Worm (Caenorhabditis elegans) whole organism, midembryonic: Measurements from ENCODE around the gene F41E7.2.

Source experiments
- T22C8.4 ChIP-seq: fragments of 200-800 bp; sonication (Bioruptor generic); IDR thresholded peaks from 2 replicates; pipeline ENCODE4 v1.3.6; 2022; ENCODE audit warnings: missing genetic modification characterization, missing compliant biosample characterization
- cog-1 ChIP-seq: sonication (generic microtip); optimal IDR thresholded peaks from 2 replicates; lab custom pipeline; 2016; ENCODE audit warnings: missing genetic modification characterization, missing compliant biosample characterization
- flt-1 ChIP-seq: fragments of 200-800 bp; sonication (Bioruptor generic); IDR thresholded peaks from 2 replicates; pipeline ENCODE4 v1.3.6; 2022; ENCODE audit warnings: missing genetic modification characterization, missing compliant biosample characterization
- klf-2 ChIP-seq: fragments of 200-800 bp; sonication (Bioruptor generic); conservative IDR thresholded peaks from 2 replicates; pipeline ENCODE4 v1.3.6; 2022; ENCODE audit warnings: missing genetic modification reagents, missing genetic modification characterization, missing compliant biosample characterization
- med-1 ChIP-seq: sonication (generic microtip); optimal IDR thresholded peaks from 2 replicates; lab custom pipeline; 2017; ENCODE audit warnings: missing genetic modification characterization, mild to moderate bottlenecking, missing compliant biosample characterization, antibody characterized with exemption, missing genetic modification reagents; ENCODE audit not compliant: insufficient read depth
- ref-1 ChIP-seq: fragments of 200-800 bp; sonication (Bioruptor generic); conservative IDR thresholded peaks from 2 replicates; pipeline ENCODE4 v1.3.6; 2022; ENCODE audit warnings: missing genetic modification reagents, missing genetic modification characterization, missing compliant biosample characterization
- tab-1 ChIP-seq: fragments of 200-800 bp; sonication (Bioruptor generic); IDR thresholded peaks from 2 replicates; pipeline ENCODE4 v1.3.6; 2022; ENCODE audit warnings: missing genetic modification characterization, missing compliant biosample characterization
- ztf-23 ChIP-seq: fragments of 200-800 bp; sonication (Bioruptor generic); IDR thresholded peaks from 2 replicates; pipeline ENCODE4 v1.3.6; 2022; ENCODE audit warnings: missing genetic modification reagents, missing genetic modification characterization, missing compliant biosample characterization
- ztf-29 ChIP-seq: fragments of 200-800 bp; sonication (Bioruptor generic); IDR thresholded peaks from 2 replicates; pipeline ENCODE4 v1.3.6; 2022; ENCODE audit warnings: missing genetic modification reagents, missing genetic modification characterization, missing compliant biosample characterization

Gene F41E7.2

DNA sequence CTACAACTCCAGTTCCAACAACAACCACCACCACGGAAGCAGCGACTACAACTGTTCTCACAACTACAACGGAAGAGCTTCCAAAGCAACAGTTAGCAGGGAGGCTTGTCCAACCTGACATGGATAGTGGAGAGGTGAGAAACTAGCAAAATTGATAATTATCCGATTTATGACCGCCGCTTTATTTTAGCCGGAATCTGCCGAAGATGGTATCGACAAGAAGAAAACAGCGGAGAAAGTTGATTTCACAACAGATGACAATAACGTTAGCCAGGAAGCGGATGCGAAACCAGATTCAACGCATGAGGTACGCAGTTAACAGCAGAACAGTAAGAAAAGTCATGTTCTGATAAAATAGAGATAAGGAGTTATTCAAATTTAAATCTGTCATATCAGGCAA is 44.9 kb downstream of the F41E7.2 start:
- TF ChIP-seq T22C8.4 (GFP tag; lab: Robert Waterston, UW) = no peak
- TF ChIP-seq klf-2 = no peak
- TF ChIP-seq ref-1 (GFP tag; lab: Robert Waterston, UW) = no peak
- TF ChIP-seq cog-1 (tag; lab: Kevin White, UChicago) = no peak
- TF ChIP-seq tab-1 (GFP tag; lab: Robert Waterston, UW) = no peak
- no peak for TF ChIP-seq med-1
- no peak for TF ChIP-seq ztf-29 (GFP tag; lab: Robert Waterston, UW)
- TF ChIP-seq flt-1 (GFP tag; lab: Robert Waterston, UW) = no peak
- no peak for TF ChIP-seq ztf-23

DNA sequence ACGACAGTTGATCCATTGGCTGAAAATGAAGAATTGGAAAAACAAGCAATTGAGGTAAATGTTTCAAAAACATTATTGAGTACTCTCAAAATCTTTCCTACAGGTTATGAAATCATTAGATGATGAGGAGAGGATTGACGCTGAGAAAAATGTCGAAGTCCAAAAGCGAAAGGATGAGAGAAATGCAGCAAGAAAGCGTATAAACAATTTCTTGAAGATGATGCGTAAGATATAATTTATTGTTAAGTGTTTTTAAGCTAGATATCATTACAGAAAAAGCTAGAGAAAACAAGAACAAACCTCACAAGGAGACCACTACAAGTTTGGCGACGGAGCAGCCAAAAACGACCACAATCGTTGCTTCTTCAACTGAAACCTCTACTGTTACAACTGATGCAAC is 46.2 kb downstream of the F41E7.2 start:
- TF ChIP-seq T22C8.4 (GFP tag; lab: Robert Waterston, UW) = no peak
- no peak for TF ChIP-seq ref-1 (GFP tag; lab: Robert Waterston, UW)
- no peak for TF ChIP-seq ztf-29 (GFP tag; lab: Robert Waterston, UW)
- TF ChIP-seq ztf-23 = no peak
- TF ChIP-seq cog-1 (tag; lab: Kevin White, UChicago) = no peak
- no peak for TF ChIP-seq flt-1 (GFP tag; lab: Robert Waterston, UW)
- no peak for TF ChIP-seq klf-2
- no peak for TF ChIP-seq tab-1 (GFP tag; lab: Robert Waterston, UW)
- TF ChIP-seq med-1 = no peak

DNA sequence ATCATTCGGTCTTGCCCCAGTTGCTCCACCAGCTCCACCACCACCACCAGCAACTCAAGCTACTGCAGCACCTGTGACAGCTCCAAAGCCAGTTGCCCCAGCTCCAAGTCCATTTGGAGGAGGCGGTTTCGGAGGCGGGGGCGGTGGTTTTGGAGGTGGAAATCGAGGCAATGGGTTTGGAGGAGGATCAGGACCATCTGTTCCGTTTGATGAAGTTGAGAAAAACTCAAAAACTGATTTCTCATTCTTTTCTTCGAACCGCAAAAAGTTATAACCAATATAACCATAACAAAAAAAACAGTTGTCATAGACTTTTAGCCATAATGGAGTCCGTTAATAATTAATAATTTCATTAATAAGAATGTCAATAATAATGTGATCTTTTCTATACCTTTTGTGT is 47.9 kb downstream of the F41E7.2 start:
- TF ChIP-seq klf-2 = no peak
- TF ChIP-seq cog-1 (tag; lab: Kevin White, UChicago) = no peak
- TF ChIP-seq flt-1 (GFP tag; lab: Robert Waterston, UW) = no peak
- no peak for TF ChIP-seq T22C8.4 (GFP tag; lab: Robert Waterston, UW)
- TF ChIP-seq ref-1 (GFP tag; lab: Robert Waterston, UW) = no peak
- no peak for TF ChIP-seq ztf-29 (GFP tag; lab: Robert Waterston, UW)
- no peak for TF ChIP-seq tab-1 (GFP tag; lab: Robert Waterston, UW)
- no peak for TF ChIP-seq med-1
- no peak for TF ChIP-seq ztf-23

DNA sequence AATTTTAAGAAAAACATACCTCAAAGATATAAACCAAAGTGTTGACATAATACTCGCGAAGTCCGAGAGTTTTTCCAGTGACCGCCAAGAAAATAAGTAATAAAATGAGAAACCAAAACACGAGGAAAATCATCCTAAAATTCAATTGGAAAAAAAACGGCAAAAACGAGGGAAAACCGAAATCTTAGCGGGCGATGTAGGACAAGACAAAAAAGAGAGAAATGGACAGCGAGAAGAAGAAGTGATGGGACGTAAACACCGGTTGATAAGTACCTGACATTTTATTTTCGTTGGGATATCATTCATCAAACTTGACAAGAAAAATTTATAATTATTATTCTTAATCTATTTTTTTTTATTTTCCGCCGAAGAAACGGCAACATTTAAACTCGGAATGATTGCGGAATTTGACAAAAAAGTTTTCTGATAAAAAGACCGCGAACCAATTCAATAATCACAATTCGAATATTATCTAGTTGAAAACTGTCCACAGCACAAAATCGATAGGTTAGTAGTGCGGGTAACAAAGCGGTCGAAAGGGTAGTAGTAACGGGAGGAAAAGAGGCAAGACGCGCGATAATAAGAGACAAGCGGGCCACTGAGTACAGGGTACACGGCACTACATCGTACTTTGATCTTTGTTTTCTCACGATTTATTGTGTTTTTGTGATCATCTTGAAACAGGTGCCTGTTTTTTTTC is 54.0 kb downstream of the F41E7.2 start, which contains the start of gene acl-5:
Gene acl-5 (minus strand): TSS at position 134 of the 700 bp plus-strand sequence.
- no peak for TF ChIP-seq ztf-23
- no peak for TF ChIP-seq flt-1 (GFP tag; lab: Robert Waterston, UW)
- TF ChIP-seq tab-1 (GFP tag; lab: Robert Waterston, UW) = no peak
- TF ChIP-seq klf-2 = no peak
- TF ChIP-seq med-1 = no peak
- TF ChIP-seq cog-1 (tag; lab: Kevin White, UChicago) = no peak
- TF ChIP-seq T22C8.4 (GFP tag; lab: Robert Waterston, UW) = no peak
- no peak for TF ChIP-seq ztf-29 (GFP tag; lab: Robert Waterston, UW)
- TF ChIP-seq ref-1 (GFP tag; lab: Robert Waterston, UW) = no peak
